Fruit fly (Drosophila melanogaster): ENCODE measurements around the gene CG13014.

Gene CG13014

DNA sequence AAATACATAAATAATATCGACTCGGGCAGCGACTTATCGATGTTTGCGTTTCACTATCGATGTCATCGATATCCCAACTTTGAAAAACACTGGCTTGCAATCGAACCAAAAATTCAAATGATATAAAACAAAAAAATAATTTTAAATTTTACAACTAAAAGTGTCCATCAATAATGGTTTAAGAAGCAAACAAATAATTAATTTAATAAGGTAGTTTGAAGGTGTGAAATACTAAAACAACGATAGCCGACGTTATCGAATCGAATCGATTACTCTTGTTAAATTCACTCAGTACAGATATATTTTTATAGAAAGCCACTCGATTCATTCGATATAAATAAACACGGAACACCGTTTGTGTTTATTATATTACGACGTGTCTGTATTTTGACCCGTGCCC, 5.7 kb downstream of the CG13014 start, which contains the start of the genes SMC3 and Ubc7 (continued):
- TF ChIP-seq vnd (GFP tag; IDR thresholded peaks at IDR 0.05; ENCODE audit: partially characterized antibody), result peak; percentile 96
- TF ChIP-seq TFAM (GFP tag; optimal IDR thresholded peaks at IDR 0.05), result no peak
- TF ChIP-seq CG4820 (GFP tag; optimal IDR thresholded peaks at IDR 0.05), result no peak
- no peak for TF ChIP-seq lmd (GFP tag; IDR thresholded peaks at IDR 0.05)
- no peak for TF ChIP-seq corto (GFP tag; optimal IDR thresholded peaks at IDR 0.05)
- TF ChIP-seq CG12155 (GFP tag; optimal IDR thresholded peaks at IDR 0.05), result peak; percentile 29
- no peak for TF ChIP-seq ftz-f1 (GFP tag; optimal IDR thresholded peaks at IDR 0.05)
- TF ChIP-seq sna (GFP tag; IDR thresholded peaks at IDR 0.05; ENCODE audit: partially characterized antibody), result peak; percentile 92
- peak; percentile 88 for TF ChIP-seq Bgb (GFP tag; IDR thresholded peaks at IDR 0.05; ENCODE audit: partially characterized antibody)
- TF ChIP-seq Camta (GFP tag; optimal IDR thresholded peaks at IDR 0.05), result no peak
- no peak for TF ChIP-seq CG15479 (GFP tag; optimal IDR thresholded peaks at IDR 0.05)
- TF ChIP-seq CG2116 (GFP tag; optimal IDR thresholded peaks at IDR 0.05), result peak; percentile 90
- peak; percentile 94 for TF ChIP-seq Dll (GFP tag; IDR thresholded peaks at IDR 0.05; ENCODE audit: partially characterized antibody)
- no peak for TF ChIP-seq CG3847 (GFP tag; IDR thresholded peaks at IDR 0.05)
- TF ChIP-seq chinmo (GFP tag; IDR thresholded peaks at IDR 0.05; ENCODE audit: partially characterized antibody), result peak; percentile 94; the same call in 3 of the 4 replicates
- TF ChIP-seq Pdp1 (GFP tag; optimal IDR thresholded peaks at IDR 0.05), result peak in 1 of 2 experiments; percentile 14
- TF ChIP-seq kni (GFP tag; optimal IDR thresholded peaks at IDR 0.05), result no peak
- no peak for TF ChIP-seq NC2α (GFP tag; optimal IDR thresholded peaks at IDR 0.05)
- no peak for TF ChIP-seq ab (GFP tag; optimal IDR thresholded peaks at IDR 0.05)
- peak; percentile 41 for TF ChIP-seq CG12391 (tag; optimal IDR thresholded peaks at IDR 0.05)
- no peak for TF ChIP-seq Six4 (GFP tag; optimal IDR thresholded peaks at IDR 0.05)
- no peak for TF ChIP-seq CG11723 (GFP tag; optimal IDR thresholded peaks at IDR 0.05)
- no peak for TF ChIP-seq Oli (tag; optimal IDR thresholded peaks at IDR 0.05)
- TF ChIP-seq HLH54F (GFP tag; optimal IDR thresholded peaks at IDR 0.05), result no peak
- no peak for TF ChIP-seq Asciz (GFP tag; optimal IDR thresholded peaks at IDR 0.05)

DNA sequence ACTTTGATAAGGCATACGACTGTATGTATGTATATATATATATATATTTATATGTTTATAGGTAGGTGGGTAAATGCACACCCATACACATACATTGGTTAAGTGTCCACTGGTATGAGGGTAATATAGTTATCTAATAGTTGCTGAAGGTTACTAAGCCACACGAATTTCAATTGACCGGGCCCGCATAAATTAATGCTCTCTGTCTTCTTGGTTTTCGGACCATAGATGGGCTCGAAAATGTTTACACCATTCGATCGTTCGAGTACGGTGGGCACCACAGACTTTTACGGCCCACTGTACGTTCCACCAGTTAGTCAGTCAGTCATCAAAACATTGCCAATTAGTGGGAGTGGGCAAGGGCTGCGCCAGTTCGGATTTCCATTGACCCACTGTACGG, 7.7 kb downstream of the CG13014 start:
- TF ChIP-seq Sox100B (GFP tag; optimal IDR thresholded peaks at IDR 0.05) (no peak), CG8290 (GFP tag; optimal IDR thresholded peaks at IDR 0.05) (no peak), CG8290 (tag; optimal IDR thresholded peaks at IDR 0.05) (no peak), Lpt (GFP tag; optimal IDR thresholded peaks at IDR 0.05) (no peak), CG3838 (GFP tag; optimal IDR thresholded peaks at IDR 0.05) (no peak), usp (GFP tag; optimal IDR thresholded peaks at IDR 0.05) (no peak), CG6654 (GFP tag; optimal IDR thresholded peaks at IDR 0.05) (no peak), CG4328 (GFP tag; optimal IDR thresholded peaks at IDR 0.05) (no peak), CG18619 (GFP tag; optimal IDR thresholded peaks at IDR 0.05) (no peak), esg (GFP tag; conservative IDR thresholded peaks at IDR 0.05) (no peak), CG9727 (GFP tag; optimal IDR thresholded peaks at IDR 0.05) (no peak), disco-r (GFP tag; optimal IDR thresholded peaks at IDR 0.05) (no peak), Tbp (GFP tag; optimal IDR thresholded peaks at IDR 0.05) (no peak), cad (GFP tag; optimal IDR thresholded peaks at IDR 0.05) (no peak), CG34224 (GFP tag; IDR thresholded peaks at IDR 0.05; ENCODE audit: partially characterized antibody) (no peak), bigmax (GFP tag; optimal IDR thresholded peaks at IDR 0.05) (no peak), salm (tag; optimal IDR thresholded peaks at IDR 0.05) (no peak), nmo (GFP tag; optimal IDR thresholded peaks at IDR 0.05) (no peak), mld (GFP tag; IDR thresholded peaks at IDR 0.05; ENCODE audit: partially characterized antibody) (no peak), Elba2 (GFP tag; optimal IDR thresholded peaks at IDR 0.05) (no peak), zf30C (GFP tag; optimal IDR thresholded peaks at IDR 0.05) (no peak), exex (tag; optimal IDR thresholded peaks at IDR 0.05) (peak; percentile 1), ab (GFP tag; optimal IDR thresholded peaks at IDR 0.05) (no peak), CG11398 (GFP tag; optimal IDR thresholded peaks at IDR 0.05) (no peak), CG15514 (GFP tag; optimal IDR thresholded peaks at IDR 0.05) (no peak), Med (GFP tag) (peak; percentile 27), CG4854 (GFP tag; optimal IDR thresholded peaks at IDR 0.05) (no peak), Opbp (GFP tag; IDR thresholded peaks at IDR 0.05; ENCODE audit: partially characterized antibody) (no peak)

Measured in whole organism, embryonic.